Fruit fly (Drosophila melanogaster): ENCODE measurements around the gene Cp15.
A peak's percentile ranks its signal among the peaks of the same experiment; 100 is the strongest.

The Cp15 gene

dm6 chr3L:8772998-8773684, 44.9 kb downstream of the Cp15 start (continued):
- TF ChIP-seq ranshi (GFP tag; IDR thresholded peaks at IDR 0.05) (0 out of 2 replicates have a peak, but pooled peaks have one; percentile 57), CG31365 (tag; optimal IDR thresholded peaks at IDR 0.05) (no peak), CG2889 (GFP tag; IDR thresholded peaks at IDR 0.05) (peak; percentile 44; the same call in 1 of the 3 replicates), CG13123 (GFP tag; optimal IDR thresholded peaks at IDR 0.05) (peak; percentile 36), Dll (GFP tag; IDR thresholded peaks at IDR 0.05; ENCODE audit: partially characterized antibody) (no peak), CG33557 (GFP tag; optimal IDR thresholded peaks at IDR 0.05) (peak; percentile 79), insv (GFP tag; optimal IDR thresholded peaks at IDR 0.05) (no peak), CG8765 (GFP tag; IDR thresholded peaks at IDR 0.05) (no peak), CG16815 (GFP tag; optimal IDR thresholded peaks at IDR 0.05) (peak; percentile 41), peb (GFP tag; IDR thresholded peaks at IDR 0.05) (no peak; the same call in 1 of the 2 replicates), HLHmδ (GFP tag; optimal IDR thresholded peaks at IDR 0.05) (no peak), Ets97D (GFP tag; optimal IDR thresholded peaks at IDR 0.05) (no peak), mam (GFP tag; optimal IDR thresholded peaks at IDR 0.05) (no peak), ac (GFP tag; optimal IDR thresholded peaks at IDR 0.05) (no peak), Dip3 (GFP tag; optimal IDR thresholded peaks at IDR 0.05) (peak; percentile 23), CG1024 (GFP tag; IDR thresholded peaks at IDR 0.05) (no peak), CG3281 (GFP tag; optimal IDR thresholded peaks at IDR 0.05) (no peak), Side (GFP tag; optimal IDR thresholded peaks at IDR 0.05) (peak; percentile 52), bcd (GFP tag; optimal IDR thresholded peaks at IDR 0.05) (peak; percentile 60), oc (tag; optimal IDR thresholded peaks at IDR 0.05) (peak; percentile 91), Lpt (GFP tag; optimal IDR thresholded peaks at IDR 0.05) (no peak), zfh2 (GFP tag; optimal IDR thresholded peaks at IDR 0.05) (no peak), esg (GFP tag; conservative IDR thresholded peaks at IDR 0.05) (peak; percentile 68), Atf3 (GFP tag; optimal IDR thresholded peaks at IDR 0.05) (peak; percentile 26), CG11560 (tag; IDR thresholded peaks at IDR 0.05) (no peak), CG10462 (GFP tag; optimal IDR thresholded peaks at IDR 0.05) (peak; percentile 2), Asciz (GFP tag; optimal IDR thresholded peaks at IDR 0.05) (peak; percentile 77), CG15514 (GFP tag; optimal IDR thresholded peaks at IDR 0.05) (no peak), CG1792 (GFP tag; optimal IDR thresholded peaks at IDR 0.05) (no peak), CG17829 (tag; optimal IDR thresholded peaks at IDR 0.05) (peak; percentile 81), exex (tag; optimal IDR thresholded peaks at IDR 0.05) (no peak), CG34422 (GFP tag; IDR thresholded peaks at IDR 0.05) (peak; percentile 70), CG11085 (GFP tag; IDR thresholded peaks at IDR 0.05) (no peak), Rx (GFP tag; IDR thresholded peaks at IDR 0.05) (peak; percentile 35; the same call in 1 of the 2 replicates), ro (GFP tag; IDR thresholded peaks at IDR 0.05) (peak; percentile 31; the same call in 1 of the 2 replicates), gsb-n (tag; optimal IDR thresholded peaks at IDR 0.05) (peak; percentile 80), CoRest (tag; optimal IDR thresholded peaks at IDR 0.05) (peak; percentile 82), dmrt11E (tag; optimal IDR thresholded peaks at IDR 0.05) (peak; percentile 84), ken (GFP tag; IDR thresholded peaks at IDR 0.05) (peak; percentile 22; the same call in 1 of the 3 replicates), ash1 (GFP tag; optimal IDR thresholded peaks at IDR 0.05) (no peak), lola (GFP tag; optimal IDR thresholded peaks at IDR 0.05) (peak in 1 of 3 experiments; percentile 87), CG1233 (GFP tag; optimal IDR thresholded peaks at IDR 0.05) (peak; percentile 72), zfh1 (GFP tag; IDR thresholded peaks at IDR 0.05) (peak; percentile 54; the same call in 1 of the 3 replicates), Dp (GFP tag; optimal IDR thresholded peaks at IDR 0.05) (no peak), Vsx1 (GFP tag; optimal IDR thresholded peaks at IDR 0.05) (peak; percentile 8), da (GFP tag; optimal IDR thresholded peaks at IDR 0.05) (no peak), CG2120 (GFP tag; optimal IDR thresholded peaks at IDR 0.05) (no peak), grn (GFP tag; optimal IDR thresholded peaks at IDR 0.05) (no peak), E2f1 (GFP tag; IDR thresholded peaks at IDR 0.05) (peak; percentile 56), CG15601 (tag; optimal IDR thresholded peaks at IDR 0.05) (peak; percentile 83)

Measured in whole organism, embryonic.